Worm (Caenorhabditis elegans) whole organism, young adult: Measurements from ENCODE around the gene F59E12.17.

ENCODE experiments used
- B0261.1 ChIP-seq: sonication (generic microtip); optimal IDR thresholded peaks from 2 replicates; lab custom pipeline; 2016; ENCODE audit warnings: mild to moderate bottlenecking, missing genetic modification characterization, moderate library complexity, missing compliant biosample characterization
- F22D6.2 ChIP-seq: sonication (generic microtip); optimal IDR thresholded peaks from 2 replicates; lab custom pipeline; 2016; ENCODE audit warnings: mild to moderate bottlenecking, missing genetic modification characterization, missing compliant biosample characterization
- F39B2.1 ChIP-seq: fragments of 200-800 bp; sonication (Bioruptor generic); IDR thresholded peaks from 2 replicates; pipeline ENCODE4 v1.3.6; 2022; ENCODE audit warnings: missing genetic modification reagents, missing genetic modification characterization, missing compliant biosample characterization
- F49E8.2 ChIP-seq: sonication (generic microtip); optimal IDR thresholded peaks from 3 replicates; lab custom pipeline; 2017; ENCODE audit warnings: missing genetic modification characterization, mild to moderate bottlenecking, missing compliant biosample characterization, antibody characterized with exemption, moderate library complexity; ENCODE audit not compliant: insufficient read depth
- F55B11.4 ChIP-seq: sonication (generic microtip); optimal IDR thresholded peaks from 2 replicates; lab custom pipeline; 2016; ENCODE audit warnings: missing compliant biosample characterization, missing genetic modification characterization, borderline replicate concordance; ENCODE audit not compliant: insufficient read depth
- F57A8.1 ChIP-seq: fragments of 200-800 bp; sonication (Bioruptor generic); optimal IDR thresholded peaks from 2 replicates; lab custom pipeline; 2018; ENCODE audit warnings: mild to moderate bottlenecking, missing genetic modification characterization, moderate library complexity, missing compliant biosample characterization
- K11D2.4 ChIP-seq: fragments of 200-800 bp; sonication (Bioruptor generic); IDR thresholded peaks from 2 replicates; pipeline ENCODE4 v1.3.6; 2022; ENCODE audit warnings: missing genetic modification reagents, missing genetic modification characterization, missing compliant biosample characterization
- T07F8.4 ChIP-seq: sonication (generic microtip); optimal IDR thresholded peaks from 2 replicates; lab custom pipeline; 2016; ENCODE audit warnings: mild to moderate bottlenecking, missing genetic modification characterization, moderate library complexity, missing compliant biosample characterization
- T26A5.8 ChIP-seq: sonication (generic microtip); optimal IDR thresholded peaks from 2 replicates; lab custom pipeline; 2016; ENCODE audit warnings: missing genetic modification characterization, missing compliant biosample characterization
- Y79H2A.3 ChIP-seq: fragments of 200-800 bp; sonication (Bioruptor generic); conservative IDR thresholded peaks from 2 replicates; pipeline ENCODE4 v1.3.6; 2022; ENCODE audit warnings: missing genetic modification reagents, missing genetic modification characterization, missing compliant biosample characterization
- aptf-2 ChIP-seq: fragments of 200-800 bp; sonication (Bioruptor generic); conservative IDR thresholded peaks from 2 replicates; pipeline ENCODE4 v1.3.6; 2022; ENCODE audit warnings: missing genetic modification reagents, missing genetic modification characterization, missing compliant biosample characterization
- attf-5 ChIP-seq: fragments of 200-800 bp; sonication (Bioruptor generic); optimal IDR thresholded peaks from 2 replicates; lab custom pipeline; 2018; ENCODE audit warnings: mild to moderate bottlenecking, missing genetic modification characterization, missing compliant biosample characterization
- attf-6 ChIP-seq: fragments of 200-800 bp; sonication (Bioruptor generic); IDR thresholded peaks from 2 replicates; pipeline ENCODE4 v1.3.6; 2022; ENCODE audit warnings: missing genetic modification reagents, missing genetic modification characterization, missing compliant biosample characterization
- bed-2 ChIP-seq: fragments of 200-800 bp; sonication (Bioruptor generic); IDR thresholded peaks from 2 replicates; pipeline ENCODE4 v1.3.6; 2022; ENCODE audit warnings: missing genetic modification reagents, missing genetic modification characterization, missing compliant biosample characterization
- cebp-1 ChIP-seq, 2 experiments: fragments of 200-800 bp in 1 of 2; sonication (Bioruptor generic) in 1 of 2; sonication (generic microtip) in 1 of 2; IDR thresholded peaks in 1 of 2; optimal IDR thresholded peaks in 1 of 2; 2 replicates each; pipeline versions ENCODE4 v1.3.6 to Lab custom; 2017 to 2022; ENCODE audit warnings: missing compliant biosample characterization in 2 of 2, missing genetic modification characterization in 2 of 2, mild to moderate bottlenecking in 1 of 2, missing genetic modification reagents in 1 of 2, moderate library complexity in 1 of 2
- ceh-100 ChIP-seq: fragments of 200-800 bp; sonication (Bioruptor generic); IDR thresholded peaks from 2 replicates; pipeline ENCODE4 v1.3.6; 2022; ENCODE audit warnings: missing genetic modification reagents, missing genetic modification characterization, missing compliant biosample characterization
- ceh-58 ChIP-seq: fragments of 200-800 bp; sonication (Bioruptor generic); IDR thresholded peaks from 2 replicates; pipeline ENCODE4 v1.3.6; 2022; ENCODE audit warnings: missing genetic modification characterization, missing compliant biosample characterization
- chd-7 ChIP-seq: sonication (generic microtip); optimal IDR thresholded peaks from 2 replicates; lab custom pipeline; 2016; ENCODE audit warnings: mild to moderate bottlenecking, missing genetic modification characterization, moderate library complexity, missing compliant biosample characterization
- die-1 ChIP-seq: sonication (generic microtip); optimal IDR thresholded peaks from 2 replicates; lab custom pipeline; 2016; ENCODE audit warnings: missing genotype, mild to moderate bottlenecking, missing genetic modification characterization, missing compliant biosample characterization
- dpl-1 ChIP-seq: fragments of 150-350 bp; optimal IDR thresholded peaks from 2 replicates; lab custom pipeline; 2014; ENCODE audit warnings: missing biosample characterization, missing genetic modification reagents, missing genetic modification characterization
- egrh-3 ChIP-seq: fragments of 200-800 bp; sonication (Bioruptor generic); IDR thresholded peaks from 2 replicates; pipeline ENCODE4 v1.3.6; 2022; ENCODE audit warnings: missing genetic modification reagents, missing genetic modification characterization, missing compliant biosample characterization
- ekl-4 ChIP-seq: fragments of 200-800 bp; sonication (Bioruptor generic); IDR thresholded peaks from 2 replicates; pipeline ENCODE4 v1.3.6; 2022; ENCODE audit warnings: missing genetic modification reagents, missing genetic modification characterization, missing compliant biosample characterization
- fkh-3 ChIP-seq: sonication (generic microtip); optimal IDR thresholded peaks from 2 replicates; lab custom pipeline; 2016; ENCODE audit warnings: mild to moderate bottlenecking, missing genetic modification characterization, missing compliant biosample characterization
- hrde-1 ChIP-seq: sonication (generic microtip); optimal IDR thresholded peaks from 2 replicates; lab custom pipeline; 2016; ENCODE audit warnings: missing genetic modification characterization, mild to moderate bottlenecking, missing compliant biosample characterization, moderate library complexity, missing genotype, missing genetic modification reagents, borderline replicate concordance
- lin-40 ChIP-seq: sonication (generic microtip); optimal IDR thresholded peaks from 2 replicates; lab custom pipeline; 2016; ENCODE audit warnings: missing genetic modification characterization, mild to moderate bottlenecking, missing compliant biosample characterization, missing genotype, missing genetic modification reagents
- lir-1 ChIP-seq: fragments of 200-800 bp; sonication (Bioruptor generic); conservative IDR thresholded peaks from 2 replicates; pipeline ENCODE4 v1.3.6; 2022; ENCODE audit warnings: missing genetic modification reagents, missing genetic modification characterization, missing compliant biosample characterization
- lsl-1 ChIP-seq: fragments of 200-800 bp; sonication (Bioruptor generic); optimal IDR thresholded peaks from 2 replicates; lab custom pipeline; 2018; ENCODE audit warnings: mild to moderate bottlenecking, missing genetic modification characterization, moderate library complexity, missing compliant biosample characterization
- madf-6 ChIP-seq: fragments of 200-800 bp; sonication (Bioruptor generic); IDR thresholded peaks from 2 replicates; pipeline ENCODE4 v1.3.6; 2022; ENCODE audit warnings: missing genetic modification reagents, missing genetic modification characterization, missing compliant biosample characterization
- madf-8 ChIP-seq: fragments of 200-800 bp; sonication (Bioruptor generic); conservative IDR thresholded peaks from 2 replicates; pipeline ENCODE4 v1.3.6; 2022; ENCODE audit warnings: missing genetic modification reagents, missing genetic modification characterization, missing compliant biosample characterization
- mes-4 ChIP-seq: sonication (generic microtip); optimal IDR thresholded peaks from 2 replicates; lab custom pipeline; 2016; ENCODE audit warnings: missing genotype, missing genetic modification characterization, missing compliant biosample characterization
- nfya-2 ChIP-seq: fragments of 200-800 bp; sonication (Bioruptor generic); IDR thresholded peaks from 2 replicates; pipeline ENCODE4 v1.3.6; 2022; ENCODE audit warnings: missing genetic modification reagents, missing genetic modification characterization, missing compliant biosample characterization
- nfyb-1 ChIP-seq: fragments of 200-800 bp; sonication (Bioruptor generic); IDR thresholded peaks from 2 replicates; pipeline ENCODE4 v1.3.6; 2022; ENCODE audit warnings: missing genetic modification reagents, missing genetic modification characterization, missing compliant biosample characterization
- nhr-179 ChIP-seq: sonication (generic microtip); optimal IDR thresholded peaks from 2 replicates; lab custom pipeline; 2016; ENCODE audit warnings: mild to moderate bottlenecking, missing genetic modification characterization, missing compliant biosample characterization
- pbrm-1 ChIP-seq: fragments of 200-800 bp; sonication (Bioruptor generic); IDR thresholded peaks from 2 replicates; pipeline ENCODE4 v1.3.6; 2022; ENCODE audit warnings: missing genetic modification reagents, missing genetic modification characterization, missing compliant biosample characterization
- rcor-1 ChIP-seq: fragments of 200-800 bp; sonication (Bioruptor generic); IDR thresholded peaks from 2 replicates; pipeline ENCODE4 v1.3.6; 2022; ENCODE audit warnings: missing genetic modification reagents, missing genetic modification characterization, missing compliant biosample characterization
- repo-1 ChIP-seq: sonication (generic microtip); optimal IDR thresholded peaks from 2 replicates; lab custom pipeline; 2017; ENCODE audit warnings: mild to moderate bottlenecking, missing genetic modification characterization, missing compliant biosample characterization
- rpc-1 ChIP-seq, 2 experiments: fragments of 150-350 bp in 1 of 2; sonication (generic microtip) in 1 of 2; optimal IDR thresholded peaks; 2 replicates each; lab custom pipeline; 2014 to 2018; ENCODE audit warnings: missing biosample characterization in 1 of 2, missing genetic modification characterization in 1 of 2, missing genetic modification reagents in 1 of 2, missing genotype in 1 of 2
- tbp1 ChIP-seq: fragments of 200-800 bp; sonication (Bioruptor generic); optimal IDR thresholded peaks from 2 replicates; lab custom pipeline; 2018; ENCODE audit warnings: mild to moderate bottlenecking, missing genetic modification characterization, missing compliant biosample characterization
- tbx-9 ChIP-seq: sonication (generic microtip); optimal IDR thresholded peaks from 2 replicates; lab custom pipeline; 2016; ENCODE audit warnings: borderline replicate concordance, missing genetic modification characterization, inconsistent platforms, missing compliant biosample characterization
- unc-130 ChIP-seq: sonication (generic microtip); optimal IDR thresholded peaks from 2 replicates; lab custom pipeline; 2016; ENCODE audit warnings: missing genetic modification reagents, missing genetic modification characterization, missing compliant biosample characterization
- unc-62 ChIP-seq: fragments of 150-350 bp; optimal IDR thresholded peaks from 2 replicates; lab custom pipeline; 2014; ENCODE audit warnings: missing biosample characterization, missing genetic modification reagents, missing genetic modification characterization
- xnd-1 ChIP-seq: sonication (generic microtip); optimal IDR thresholded peaks from 2 replicates; lab custom pipeline; 2016; ENCODE audit warnings: missing genotype, missing genetic modification reagents, missing genetic modification characterization, missing compliant biosample characterization
- zfh-2 ChIP-seq: fragments of 200-800 bp; sonication (Bioruptor generic); conservative IDR thresholded peaks from 2 replicates; pipeline ENCODE4 v1.3.6; 2022; ENCODE audit warnings: missing genetic modification reagents, missing genetic modification characterization, missing compliant biosample characterization
- zim-3 ChIP-seq: sonication (generic microtip); optimal IDR thresholded peaks from 2 replicates; lab custom pipeline; 2017; ENCODE audit warnings: mild to moderate bottlenecking, missing genetic modification characterization, moderate library complexity, missing compliant biosample characterization
- ztf-22 ChIP-seq: fragments of 200-800 bp; sonication (Bioruptor generic); optimal IDR thresholded peaks from 2 replicates; lab custom pipeline; 2018; ENCODE audit warnings: mild to moderate bottlenecking, missing genetic modification characterization, moderate library complexity, missing compliant biosample characterization
- ztf-28 ChIP-seq: fragments of 200-800 bp; sonication (Bioruptor generic); IDR thresholded peaks from 2 replicates; pipeline ENCODE4 v1.3.6; 2022; ENCODE audit warnings: missing genetic modification reagents, missing genetic modification characterization, missing compliant biosample characterization

The F59E12.17 gene

ce11 chrII:5649236-5650004 lies at the start of gene F59E12.17, which contains the start of the genes sam-4 and zyg-1:
Gene F59E12.17, minus strand, starts transcription at chrII:5649470.
Gene sam-4, minus strand, starts transcription at chrII:5649286.
Gene zyg-1, plus strand, starts transcription at chrII:5649748.
- peak; percentile 22; the same call in 1 of the 2 replicates for TF ChIP-seq ceh-100
- TF ChIP-seq ekl-4 (GFP tag; lab: Robert Waterston, UW): no peak
- TF ChIP-seq hrde-1 (tag; lab: Kevin White, UChicago): no peak
- no peak for TF ChIP-seq K11D2.4 (GFP tag; lab: Robert Waterston, UW)
- peak; percentile 52; the same call in 1 of the 2 replicates for TF ChIP-seq aptf-2 (GFP tag; lab: Robert Waterston, UW)
- peak; percentile 80 for TF ChIP-seq F49E8.2 (tag; lab: Kevin White, UChicago)
- no peak for TF ChIP-seq chd-7 (tag; lab: Kevin White, UChicago)
- peak; percentile 41; the same call in 1 of the 2 replicates for TF ChIP-seq cebp-1 (GFP tag; IDR thresholded peaks at IDR 0.05; lab: Robert Waterston, UW)
- TF ChIP-seq cebp-1 (tag; optimal IDR thresholded peaks at IDR 0.05; lab: Kevin White, UChicago): peak; percentile 50
- peak; percentile 80; the same call in 1 of the 2 replicates for TF ChIP-seq ztf-28 (GFP tag; lab: Robert Waterston, UW)
- TF ChIP-seq Y79H2A.3 (GFP tag; lab: Robert Waterston, UW): no peak
- TF ChIP-seq lir-1 (GFP tag; lab: Robert Waterston, UW): 0 out of 2 replicates have a peak, but pooled peaks have one; percentile 8
- no peak for TF ChIP-seq T07F8.4
- TF ChIP-seq ceh-58 (GFP tag; lab: Robert Waterston, UW): no peak
- no peak for TF ChIP-seq attf-6 (GFP tag; lab: Robert Waterston, UW)
- TF ChIP-seq egrh-3: peak; percentile 53
- TF ChIP-seq F57A8.1 (GFP tag; lab: Kevin White, UChicago): no peak
- TF ChIP-seq nfyb-1: peak; percentile 38; the same call in 1 of the 2 replicates
- no peak for TF ChIP-seq zfh-2
- peak; percentile 42 for TF ChIP-seq dpl-1 (GFP tag; lab: Kevin White, UChicago)
- TF ChIP-seq attf-5: peak; percentile 85
- TF ChIP-seq F22D6.2 (tag; lab: Kevin White, UChicago): no peak
- TF ChIP-seq tbp1 (GFP tag; lab: Kevin White, UChicago): peak; percentile 48
- no peak for TF ChIP-seq T26A5.8 (tag; lab: Kevin White, UChicago)
- no peak for TF ChIP-seq B0261.1 (tag; lab: Kevin White, UChicago)
- TF ChIP-seq nhr-179 (tag; lab: Kevin White, UChicago): no peak
- TF ChIP-seq tbx-9 (tag; lab: Kevin White, UChicago): no peak
- TF ChIP-seq lsl-1 (GFP tag; lab: Kevin White, UChicago): peak; percentile 63
- peak; percentile 67 for TF ChIP-seq unc-130 (GFP tag; lab: Kevin White, UChicago)
- no peak for TF ChIP-seq bed-2 (GFP tag; lab: Robert Waterston, UW)
- no peak for TF ChIP-seq rpc-1 (optimal IDR thresholded peaks at IDR 0.05; lab: Kevin White, UChicago)
- no peak for TF ChIP-seq rpc-1 (tag; optimal IDR thresholded peaks at IDR 0.05; lab: Kevin White, UChicago)
- no peak for TF ChIP-seq ztf-22 (GFP tag; lab: Kevin White, UChicago)
- peak; percentile 1 for TF ChIP-seq xnd-1 (tag; lab: Kevin White, UChicago)
- no peak for TF ChIP-seq F39B2.1 (GFP tag; lab: Robert Waterston, UW)
- peak; percentile 34 for TF ChIP-seq madf-8 (GFP tag; lab: Robert Waterston, UW)
- TF ChIP-seq mes-4: no peak
- TF ChIP-seq F55B11.4 (tag; lab: Kevin White, UChicago): no peak
- no peak for TF ChIP-seq repo-1 (tag; lab: Kevin White, UChicago)
- TF ChIP-seq madf-6 (GFP tag; lab: Robert Waterston, UW): peak; percentile 71
- no peak for TF ChIP-seq die-1
- no peak for TF ChIP-seq unc-62
- no peak for TF ChIP-seq fkh-3
- peak; percentile 13; the same call in 1 of the 2 replicates for TF ChIP-seq rcor-1
- TF ChIP-seq pbrm-1: peak; percentile 21; the same call in 1 of the 2 replicates
- TF ChIP-seq zim-3 (tag; lab: Kevin White, UChicago): no peak
- TF ChIP-seq lin-40: no peak
- TF ChIP-seq nfya-2 (GFP tag; lab: Robert Waterston, UW): no peak
